Fruit fly (Drosophila melanogaster) whole organism, wandering third instar larva: ENCODE data around the gene CG31826.

Source experiments
- h ChIP-seq: fragments of 200-800 bp; sonication (Bioruptor generic); optimal IDR thresholded peaks from 3 replicates; lab custom pipeline; 2016; ENCODE audit warnings: missing biosample characterization, mild to moderate bottlenecking, missing genetic modification characterization
- lola ChIP-seq: fragments of >200 bp; optimal IDR thresholded peaks from 2 replicates; lab custom pipeline; 2017; ENCODE audit warnings: missing biosample characterization, missing genetic modification characterization
- psq ChIP-seq: fragments of 200-800 bp; sonication (Bioruptor generic); optimal IDR thresholded peaks from 3 replicates; lab custom pipeline; 2017; ENCODE audit warnings: missing biosample characterization, mild to moderate bottlenecking, missing genetic modification characterization, moderate library complexity
- usp ChIP-seq: fragments of >200 bp; optimal IDR thresholded peaks from 2 replicates; lab custom pipeline; 2017; ENCODE audit warnings: missing biosample characterization, missing genetic modification characterization

DNA sequence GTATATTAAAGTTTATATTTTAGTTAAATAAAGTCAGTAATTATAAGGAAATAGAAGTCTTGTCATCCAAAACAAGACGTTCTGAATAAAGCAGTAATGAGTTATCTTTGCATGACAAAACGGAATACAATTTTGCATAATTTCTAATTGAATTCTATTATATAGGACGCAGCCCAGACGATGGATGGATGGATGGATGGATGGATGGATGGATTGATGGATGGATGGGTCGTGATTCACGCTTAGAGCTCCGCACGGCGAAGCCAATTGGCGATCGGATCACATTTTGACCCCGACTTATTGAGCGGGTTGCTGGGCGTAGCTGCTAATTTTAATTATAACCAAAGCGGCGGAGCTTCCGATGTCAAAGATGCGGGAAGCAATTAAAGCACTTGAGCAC, 9.5 kb downstream of the CG31826 start:
- TF ChIP-seq lola (GFP tag; lab: Kevin White, UChicago) (no peak), usp (GFP tag; lab: Kevin White, UChicago) (no peak), h (GFP tag; lab: Kevin White, UChicago) (no peak), psq (GFP tag; lab: Kevin White, UChicago) (no peak)
